ENCODE assay signal across 4 fruit fly cellular contexts in the genomic region with DNA sequence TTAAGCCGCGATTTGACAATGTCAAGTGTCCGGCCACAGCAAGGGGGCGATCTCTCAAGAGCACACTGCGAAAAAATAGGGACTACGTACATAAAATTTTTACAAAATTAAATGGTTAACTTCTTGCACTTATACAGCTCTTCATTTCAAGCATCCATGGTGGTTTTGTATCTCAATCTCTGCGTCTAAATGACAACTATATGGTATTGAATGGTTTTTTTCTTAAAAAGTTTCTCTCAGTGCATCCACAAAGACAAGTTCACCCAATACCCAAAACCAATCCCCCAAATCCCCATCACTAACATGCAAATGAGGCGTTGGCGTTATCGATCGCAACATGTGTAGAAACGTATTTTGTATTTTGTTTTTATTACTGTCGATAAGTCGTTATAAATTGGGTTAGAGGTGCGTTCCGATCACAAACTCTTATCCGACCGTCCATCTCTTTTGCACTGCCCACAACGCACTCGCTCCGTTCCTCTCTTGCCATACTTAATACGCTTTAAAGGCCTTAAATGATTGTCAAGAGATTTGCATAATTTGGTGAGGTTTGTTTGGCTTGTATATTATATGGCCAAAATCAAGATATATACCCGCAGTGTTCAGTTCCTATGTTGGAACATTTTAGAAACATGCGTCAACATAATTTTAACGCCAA.
A peak's percentile ranks its signal among the peaks of the same experiment; 100 is the strongest.
TF ChIP-seq lines count a peak whose summit lies in the region.

No protein-coding gene starts in this region.

- TF ChIP-seq CTCF in whole organism, embryonic (GFP tag; optimal IDR thresholded peaks at IDR 0.05; lab: Kevin White, UChicago): no peak

TF ChIP-seq in whole organism, embryonic, 481 proteins besides CTCF, POLR2A, EP300 and RAD21 (continues in another document):
- peak; percentile 74 for TF ChIP-seq CG12219 (GFP tag; optimal IDR thresholded peaks at IDR 0.05; lab: Kevin White, UChicago)
- peak; percentile 68 for TF ChIP-seq tx (GFP tag; optimal IDR thresholded peaks at IDR 0.05; lab: Kevin White, UChicago)
- no peak for TF ChIP-seq Dp (GFP tag; optimal IDR thresholded peaks at IDR 0.05; lab: Kevin White, UChicago)
- peak in 1 of 2 experiments; percentile 79 for TF ChIP-seq eve (GFP tag; optimal IDR thresholded peaks at IDR 0.05; lab: Kevin White, UChicago)
- peak; percentile 80 for TF ChIP-seq CG30403 (GFP tag; optimal IDR thresholded peaks at IDR 0.05; lab: Kevin White, UChicago)
- peak; percentile 60 for TF ChIP-seq CG14710 (tag; optimal IDR thresholded peaks at IDR 0.05; lab: Kevin White, UChicago)
- TF ChIP-seq sqz (GFP tag; optimal IDR thresholded peaks at IDR 0.05; lab: Kevin White, UChicago): peak; percentile 56
- no peak for TF ChIP-seq hbn (GFP tag; IDR thresholded peaks at IDR 0.05; lab: Robert Waterston, UW; ENCODE audit: partially characterized antibody)
- TF ChIP-seq CG1832 (GFP tag; optimal IDR thresholded peaks at IDR 0.05; lab: Kevin White, UChicago): no peak
- TF ChIP-seq HmgD (GFP tag; optimal IDR thresholded peaks at IDR 0.05; lab: Kevin White, UChicago): no peak
- TF ChIP-seq CG43689 (GFP tag; IDR thresholded peaks at IDR 0.05; lab: Robert Waterston, UW): peak; percentile 56
- peak; percentile 75 for TF ChIP-seq ind (GFP tag; optimal IDR thresholded peaks at IDR 0.05; lab: Kevin White, UChicago)
- peak; percentile 75 for TF ChIP-seq CG31224 (GFP tag; IDR thresholded peaks at IDR 0.05; lab: Robert Waterston, UW)
- TF ChIP-seq lilli (GFP tag; optimal IDR thresholded peaks at IDR 0.05; lab: Kevin White, UChicago): peak; percentile 66
- TF ChIP-seq so (GFP tag; IDR thresholded peaks at IDR 0.05; lab: Robert Waterston, UW): peak; percentile 77; the same call in 2 of the 3 replicates
- no peak for TF ChIP-seq tup (GFP tag; optimal IDR thresholded peaks at IDR 0.05; lab: Kevin White, UChicago)
- peak; percentile 72 for TF ChIP-seq Fer3 (tag; optimal IDR thresholded peaks at IDR 0.05; lab: Kevin White, UChicago)
- TF ChIP-seq CG11247 (GFP tag; IDR thresholded peaks at IDR 0.05; lab: Robert Waterston, UW): peak; percentile 75
- TF ChIP-seq esg (GFP tag; conservative IDR thresholded peaks at IDR 0.05; lab: Robert Waterston, UW): peak; percentile 70
- TF ChIP-seq CG8765 (GFP tag; IDR thresholded peaks at IDR 0.05; lab: Robert Waterston, UW): peak; percentile 59

TF ChIP-seq in whole organism, prepupa, 60 proteins besides CTCF, POLR2A, EP300 and RAD21 (continues in another document):
- TF ChIP-seq Eip93F (GFP tag; optimal IDR thresholded peaks at IDR 0.05; lab: Kevin White, UChicago): no peak
- peak; percentile 90 for TF ChIP-seq svp (GFP tag; lab: Kevin White, UChicago)
- no peak for TF ChIP-seq dsx (GFP tag; optimal IDR thresholded peaks at IDR 0.05; lab: Kevin White, UChicago; ENCODE audit: poor library complexity, severe bottlenecking)
- TF ChIP-seq CG8319 (GFP tag; optimal IDR thresholded peaks at IDR 0.05; lab: Kevin White, UChicago): no peak
- no peak for TF ChIP-seq Hr4 (GFP tag; optimal IDR thresholded peaks at IDR 0.05; lab: Kevin White, UChicago)
- no peak for TF ChIP-seq CG11762 (GFP tag; optimal IDR thresholded peaks at IDR 0.05; lab: Kevin White, UChicago; ENCODE audit: insufficient read depth)
- no peak for TF ChIP-seq spab (GFP tag; optimal IDR thresholded peaks at IDR 0.05; lab: Kevin White, UChicago)
- TF ChIP-seq Sox15 (GFP tag; optimal IDR thresholded peaks at IDR 0.05; lab: Kevin White, UChicago): no peak
- peak; percentile 28 for TF ChIP-seq pdm3 (GFP tag; optimal IDR thresholded peaks at IDR 0.05; lab: Kevin White, UChicago)
- TF ChIP-seq CG6854 (GFP tag; optimal IDR thresholded peaks at IDR 0.05; lab: Kevin White, UChicago): no peak
- no peak for TF ChIP-seq CG1621 (tag; optimal IDR thresholded peaks at IDR 0.05; lab: Kevin White, UChicago)
- peak; percentile 54 for TF ChIP-seq Smox (GFP tag; optimal IDR thresholded peaks at IDR 0.05; lab: Kevin White, UChicago)
- TF ChIP-seq CG3919 (GFP tag; optimal IDR thresholded peaks at IDR 0.05; lab: Kevin White, UChicago): peak; percentile 13
- TF ChIP-seq CG6808 (GFP tag; optimal IDR thresholded peaks at IDR 0.05; lab: Kevin White, UChicago): no peak
- TF ChIP-seq CG10669 (GFP tag; optimal IDR thresholded peaks at IDR 0.05; lab: Kevin White, UChicago): no peak
- no peak for TF ChIP-seq Hr38 (GFP tag; optimal IDR thresholded peaks at IDR 0.05; lab: Kevin White, UChicago)
- TF ChIP-seq CG9139 (GFP tag; optimal IDR thresholded peaks at IDR 0.05; lab: Kevin White, UChicago): no peak
- no peak for TF ChIP-seq CG7368 (GFP tag; optimal IDR thresholded peaks at IDR 0.05; lab: Kevin White, UChicago)
- TF ChIP-seq esn (GFP tag; optimal IDR thresholded peaks at IDR 0.05; lab: Kevin White, UChicago): peak; percentile 59
- no peak for TF ChIP-seq net (GFP tag; optimal IDR thresholded peaks at IDR 0.05; lab: Kevin White, UChicago)
- peak; percentile 27 for TF ChIP-seq CG34406 (GFP tag; optimal IDR thresholded peaks at IDR 0.05; lab: Kevin White, UChicago)
- TF ChIP-seq Gug (GFP tag; IDR thresholded peaks at IDR 0.05; lab: Robert Waterston, UW): no peak

TF ChIP-seq in whole organism, pupa, 21 proteins besides CTCF, POLR2A, EP300 and RAD21:
- TF ChIP-seq Snoo (tag; optimal IDR thresholded peaks at IDR 0.05; lab: Kevin White, UChicago) (peak; percentile 54), CG32121 (GFP tag; IDR thresholded peaks at IDR 0.05; lab: Robert Waterston, UW) (no peak)

TF ChIP-seq in whole organism, wandering third instar larva, 38 proteins besides CTCF, POLR2A, EP300 and RAD21:
- no peak for TF ChIP-seq tai (GFP tag; optimal IDR thresholded peaks at IDR 0.05; lab: Kevin White, UChicago)
- no peak for TF ChIP-seq sage (GFP tag; optimal IDR thresholded peaks at IDR 0.05; lab: Kevin White, UChicago)
- TF ChIP-seq GATAd (GFP tag; optimal IDR thresholded peaks at IDR 0.05; lab: Kevin White, UChicago): no peak
- TF ChIP-seq HLH106 (tag; optimal IDR thresholded peaks at IDR 0.05; lab: Kevin White, UChicago): peak; percentile 61
- peak; percentile 60 for TF ChIP-seq rgr (GFP tag; optimal IDR thresholded peaks at IDR 0.05; lab: Kevin White, UChicago)
- peak; percentile 46 for TF ChIP-seq OdsH (GFP tag; optimal IDR thresholded peaks at IDR 0.05; lab: Kevin White, UChicago)
- peak; percentile 34 for TF ChIP-seq psq (GFP tag; optimal IDR thresholded peaks at IDR 0.05; lab: Kevin White, UChicago)
- TF ChIP-seq dmrt93B (GFP tag; optimal IDR thresholded peaks at IDR 0.05; lab: Kevin White, UChicago): peak; percentile 17
- TF ChIP-seq Sp1 (GFP tag; optimal IDR thresholded peaks at IDR 0.05; lab: Kevin White, UChicago): peak; percentile 35
- TF ChIP-seq foxo (GFP tag; optimal IDR thresholded peaks at IDR 0.05; lab: Kevin White, UChicago): peak in 1 of 2 experiments; percentile 69
- peak; percentile 25 for TF ChIP-seq br (GFP tag; optimal IDR thresholded peaks at IDR 0.05; lab: Kevin White, UChicago)
- peak; percentile 57 for TF ChIP-seq fru (GFP tag; optimal IDR thresholded peaks at IDR 0.05; lab: Kevin White, UChicago)
- TF ChIP-seq sv (GFP tag; optimal IDR thresholded peaks at IDR 0.05; lab: Kevin White, UChicago): peak; percentile 53
- peak; percentile 6 for TF ChIP-seq woc (GFP tag; optimal IDR thresholded peaks at IDR 0.05; lab: Kevin White, UChicago)
- peak; percentile 47 for TF ChIP-seq ey (GFP tag; optimal IDR thresholded peaks at IDR 0.05; lab: Kevin White, UChicago)
- no peak for TF ChIP-seq pan (optimal IDR thresholded peaks at IDR 0.05; lab: Kevin White, UChicago)
- peak; percentile 21 for TF ChIP-seq Hnf4 (GFP tag; optimal IDR thresholded peaks at IDR 0.05; lab: Kevin White, UChicago)
- TF ChIP-seq h (GFP tag; optimal IDR thresholded peaks at IDR 0.05; lab: Kevin White, UChicago): peak; percentile 68
